Worm (Caenorhabditis elegans): ENCODE measurements around the gene irld-11.
"Not testable (repeated sequence)": the region's sequence is repeated elsewhere in the genome, so short reads cannot be mapped to it uniquely, and the experiment has no call there.

DNA sequence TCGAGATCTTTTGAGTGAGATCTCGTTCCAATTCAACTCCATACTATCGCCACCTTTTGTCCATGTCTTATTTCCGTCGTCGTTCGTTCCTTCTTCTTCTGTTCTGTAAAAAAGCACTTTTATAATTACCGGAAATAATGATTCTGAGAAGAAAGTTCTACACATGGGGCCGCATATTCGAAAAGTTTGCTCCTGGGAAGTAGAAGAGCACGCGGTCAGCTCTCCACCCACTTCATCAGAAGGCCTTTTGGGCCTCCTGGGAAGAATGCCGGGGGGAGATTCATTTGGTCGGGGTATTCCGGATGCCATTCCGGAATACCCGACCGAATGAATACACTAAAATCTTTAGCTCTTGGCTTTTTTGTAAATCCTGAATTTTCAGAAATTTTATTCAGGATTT lies 37.5 kb downstream of the irld-11 start, which contains the start of gene Y46H3C.5:
- TF ChIP-seq klf-2 (GFP tag; conservative IDR thresholded peaks at IDR 0.05); ztf-29 (GFP tag; IDR thresholded peaks at IDR 0.05); ztf-23 (GFP tag; IDR thresholded peaks at IDR 0.05); flt-1 (GFP tag; IDR thresholded peaks at IDR 0.05): not testable (repeated sequence)
